Worm (Caenorhabditis elegans) whole organism, L3 larva: ENCODE data around the gene D1025.1.

Experiments used
- aly-2 ChIP-seq: fragments of 150-350 bp; optimal IDR thresholded peaks from 2 replicates; lab custom pipeline; 2014; ENCODE audit warnings: missing biosample characterization, missing genetic modification characterization
- ama-1 ChIP-seq: fragments of 150-350 bp; optimal IDR thresholded peaks from 2 replicates; lab custom pipeline; 2018
- ceh-16 ChIP-seq: sonication (generic microtip); optimal IDR thresholded peaks from 2 replicates; lab custom pipeline; 2017; ENCODE audit warnings: missing biosample characterization, missing genetic modification characterization
- ceh-28 ChIP-seq: fragments of 150-350 bp; optimal IDR thresholded peaks from 2 replicates; lab custom pipeline; 2014; ENCODE audit warnings: missing biosample characterization, missing genetic modification reagents, missing genetic modification characterization
- ceh-82 ChIP-seq: fragments of 150-350 bp; optimal IDR thresholded peaks from 2 replicates; lab custom pipeline; 2014; ENCODE audit warnings: missing biosample characterization, missing genetic modification characterization
- ceh-9 ChIP-seq: sonication (generic microtip); optimal IDR thresholded peaks from 2 replicates; lab custom pipeline; 2018; ENCODE audit warnings: missing biosample characterization, missing genetic modification characterization
- daf-12 ChIP-seq: fragments of 150-350 bp; optimal IDR thresholded peaks from 2 replicates; lab custom pipeline; 2014; ENCODE audit warnings: missing biosample characterization, missing genetic modification reagents, missing genetic modification characterization
- egl-27 ChIP-seq: sonication (generic microtip); optimal IDR thresholded peaks from 4 replicates; lab custom pipeline; 2017; ENCODE audit warnings: missing biosample characterization, missing genetic modification reagents, missing genetic modification characterization
- egl-5 ChIP-seq: fragments of 150-350 bp; optimal IDR thresholded peaks from 2 replicates; lab custom pipeline; 2017; ENCODE audit warnings: missing biosample characterization, missing genetic modification reagents, missing genetic modification characterization, inconsistent platforms
- elt-1 ChIP-seq: fragments of 150-350 bp; optimal IDR thresholded peaks from 2 replicates; lab custom pipeline; 2014; ENCODE audit warnings: missing biosample characterization, missing genetic modification characterization
- elt-2 ChIP-seq: sonication (generic microtip); optimal IDR thresholded peaks from 2 replicates; lab custom pipeline; 2016; ENCODE audit warnings: missing genetic modification reagents, mild to moderate bottlenecking, missing genetic modification characterization, missing compliant biosample characterization
- fkh-10 ChIP-seq: sonication (generic microtip); optimal IDR thresholded peaks from 2 replicates; lab custom pipeline; 2017; ENCODE audit warnings: missing biosample characterization, missing genetic modification reagents, missing genetic modification characterization
- fkh-2 ChIP-seq: fragments of 150-350 bp; optimal IDR thresholded peaks from 2 replicates; lab custom pipeline; 2014; ENCODE audit warnings: missing biosample characterization, missing genetic modification reagents, missing genetic modification characterization
- hmg-11 ChIP-seq: sonication (generic microtip); optimal IDR thresholded peaks from 2 replicates; lab custom pipeline; 2016; ENCODE audit warnings: missing genetic modification characterization, missing compliant biosample characterization
- jun-1 ChIP-seq: fragments of 150-350 bp; optimal IDR thresholded peaks from 2 replicates; lab custom pipeline; 2014; ENCODE audit warnings: missing biosample characterization, missing genetic modification reagents, missing genetic modification characterization
- lin-15B ChIP-seq: fragments of 150-350 bp; optimal IDR thresholded peaks from 2 replicates; lab custom pipeline; 2014; ENCODE audit warnings: missing biosample characterization, missing genetic modification characterization
- lin-39 ChIP-seq: fragments of 150-350 bp; optimal IDR thresholded peaks from 2 replicates; lab custom pipeline; 2018; ENCODE audit warnings: missing biosample characterization, missing genetic modification reagents, missing genetic modification characterization
- mml-1 ChIP-seq: fragments of 150-350 bp; sonication (generic microtip); optimal IDR thresholded peaks from 3 replicates; lab custom pipeline; 2014; ENCODE audit warnings: missing biosample characterization, missing genetic modification characterization
- nfya-1 ChIP-seq: sonication (generic microtip); optimal IDR thresholded peaks from 2 replicates; lab custom pipeline; 2017; ENCODE audit warnings: missing genetic modification characterization, mild to moderate bottlenecking, missing compliant biosample characterization, antibody characterized with exemption, moderate library complexity; ENCODE audit not compliant: insufficient read depth
- nhr-11 ChIP-seq: fragments of 150-350 bp; optimal IDR thresholded peaks from 2 replicates; lab custom pipeline; 2014; ENCODE audit warnings: missing biosample characterization, missing genetic modification characterization
- nhr-23 ChIP-seq: fragments of 150-350 bp; optimal IDR thresholded peaks from 2 replicates; lab custom pipeline; 2014; ENCODE audit warnings: missing biosample characterization, missing genetic modification reagents, missing genetic modification characterization
- nhr-237 ChIP-seq: fragments of 150-350 bp; optimal IDR thresholded peaks from 2 replicates; lab custom pipeline; 2014; ENCODE audit warnings: missing biosample characterization, missing genetic modification characterization
- nhr-25 ChIP-seq: sonication (generic microtip); optimal IDR thresholded peaks from 2 replicates; lab custom pipeline; 2017; ENCODE audit warnings: missing biosample characterization, missing genetic modification characterization
- nhr-43 ChIP-seq: sonication (generic microtip); optimal IDR thresholded peaks from 2 replicates; lab custom pipeline; 2016; ENCODE audit warnings: mild to moderate bottlenecking, missing genetic modification characterization, missing compliant biosample characterization; ENCODE audit not compliant: poor library complexity, severe bottlenecking
- nhr-67 ChIP-seq: fragments of 150-350 bp; optimal IDR thresholded peaks from 2 replicates; lab custom pipeline; 2014; ENCODE audit warnings: missing biosample characterization, missing genetic modification characterization
- nhr-76 ChIP-seq: fragments of 150-350 bp; sonication (generic microtip); optimal IDR thresholded peaks from 5 replicates; lab custom pipeline; 2014; ENCODE audit warnings: missing biosample characterization, missing genetic modification characterization
- pha-4 ChIP-seq: fragments of 150-350 bp; optimal IDR thresholded peaks from 2 replicates; lab custom pipeline; 2014; ENCODE audit warnings: missing biosample characterization, missing genetic modification reagents, missing genetic modification characterization
- pqm-1 ChIP-seq: fragments of 150-350 bp; optimal IDR thresholded peaks from 2 replicates; lab custom pipeline; 2017; ENCODE audit warnings: missing biosample characterization, missing genetic modification characterization, inconsistent platforms
- tbx-2 ChIP-seq: sonication (generic microtip); optimal IDR thresholded peaks from 2 replicates; lab custom pipeline; 2016; ENCODE audit warnings: mild to moderate bottlenecking, missing genetic modification characterization, missing compliant biosample characterization
- unc-39 ChIP-seq: sonication (generic microtip); optimal IDR thresholded peaks from 4 replicates; lab custom pipeline; 2017; ENCODE audit warnings: missing biosample characterization, missing genetic modification characterization
- unc-62 ChIP-seq: fragments of 150-350 bp; sonication (generic microtip); optimal IDR thresholded peaks from 4 replicates; lab custom pipeline; 2014; ENCODE audit warnings: missing biosample characterization, missing genetic modification reagents, missing genetic modification characterization
- zag-1 ChIP-seq: fragments of 150-350 bp; optimal IDR thresholded peaks from 2 replicates; lab custom pipeline; 2014; ENCODE audit warnings: missing biosample characterization, missing genetic modification characterization

Gene D1025.1

DNA sequence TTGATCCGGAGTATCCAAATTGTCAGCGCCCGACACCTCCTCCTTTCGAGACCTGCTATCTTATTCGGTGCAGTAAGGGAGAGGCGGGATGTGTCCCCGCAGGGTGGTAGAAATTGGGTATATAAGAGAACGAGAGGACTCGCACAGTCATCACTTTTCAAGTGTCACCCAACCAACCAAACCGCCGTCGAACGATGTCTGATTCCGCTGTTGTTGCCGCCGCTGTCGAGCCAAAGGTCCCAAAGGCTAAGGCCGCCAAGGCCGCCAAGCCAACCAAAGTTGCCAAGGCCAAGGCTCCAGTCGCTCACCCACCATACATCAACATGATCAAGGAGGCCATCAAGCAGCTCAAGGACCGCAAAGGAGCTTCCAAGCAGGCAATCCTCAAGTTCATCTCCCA, 30.6 kb upstream of the D1025.1 start, which contains the start of gene his-24 (continued):
- TF ChIP-seq ceh-9 (tag; lab: Kevin White, UChicago) = no peak
- TF ChIP-seq nhr-76 (tag; lab: Kevin White, UChicago) = no peak
- TF ChIP-seq fkh-10 (GFP tag; lab: Kevin White, UChicago) = no peak
- peak; percentile 38 for TF ChIP-seq ceh-82 (tag; lab: Kevin White, UChicago)
- TF ChIP-seq nhr-67 = no peak

DNA sequence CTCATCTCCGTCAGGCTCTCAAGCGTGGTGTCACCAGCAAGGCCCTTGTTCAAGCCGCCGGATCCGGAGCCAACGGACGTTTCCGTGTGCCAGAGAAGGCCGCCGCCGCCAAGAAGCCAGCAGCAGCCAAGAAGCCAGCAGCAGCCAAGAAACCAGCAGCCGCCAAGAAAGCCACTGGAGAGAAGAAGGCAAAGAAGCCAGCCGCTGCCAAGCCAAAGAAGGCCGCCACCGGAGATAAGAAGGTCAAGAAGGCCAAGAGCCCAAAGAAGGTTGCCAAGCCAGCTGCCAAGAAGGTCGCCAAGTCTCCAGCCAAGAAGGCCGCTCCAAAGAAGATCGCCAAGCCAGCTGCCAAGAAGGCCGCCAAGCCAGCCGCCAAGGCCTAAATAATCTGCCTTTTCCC, 30.1 kb upstream of the D1025.1 start:
- TF ChIP-seq unc-39 (tag; lab: Kevin White, UChicago) (no peak), tbx-2 (tag; lab: Kevin White, UChicago) (no peak)

- TF ChIP-seq lin-39 (tag; lab: Kevin White, UChicago) (peak; percentile 7), ceh-9 (tag; lab: Kevin White, UChicago) (no peak), fkh-2 (tag; lab: Kevin White, UChicago) (no peak), pha-4 (tag; lab: Kevin White, UChicago) (peak; percentile 18), nhr-25 (tag; lab: Kevin White, UChicago) (peak; percentile 5), nfya-1 (tag; lab: Kevin White, UChicago) (peak; percentile 31), elt-1 (tag; lab: Kevin White, UChicago) (peak; percentile 39), fkh-10 (GFP tag; lab: Kevin White, UChicago) (no peak), ama-1 (peak; percentile 63), hmg-11 (tag; lab: Kevin White, UChicago) (peak; percentile 41)
Observed at ce11 chrX:14491103-14491502, 29.5 kb upstream of the D1025.1 start.

- TF ChIP-seq elt-2 (no peak), lin-15B (tag; lab: Kevin White, UChicago) (no peak), nhr-237 (tag; lab: Kevin White, UChicago) (no peak), ceh-82 (tag; lab: Kevin White, UChicago) (no peak), nhr-43 (tag; lab: Kevin White, UChicago) (no peak), aly-2 (tag; lab: Kevin White, UChicago) (no peak), ceh-16 (tag; lab: Kevin White, UChicago) (no peak), egl-27 (no peak), zag-1 (tag; lab: Kevin White, UChicago) (no peak), elt-1 (tag; lab: Kevin White, UChicago) (no peak), pqm-1 (no peak), unc-62 (no peak), nfya-1 (tag; lab: Kevin White, UChicago) (no peak), ceh-9 (tag; lab: Kevin White, UChicago) (no peak), nhr-23 (no peak), unc-39 (tag; lab: Kevin White, UChicago) (no peak)
Observed at ce11 chrX:14492441-14492840, 28.1 kb upstream of the D1025.1 start.

- TF ChIP-seq ceh-16 (tag; lab: Kevin White, UChicago) = no peak
- TF ChIP-seq mml-1 (tag; lab: Kevin White, UChicago) = no peak
- peak; percentile 41 for TF ChIP-seq pha-4 (tag; lab: Kevin White, UChicago)
- TF ChIP-seq nhr-23 = no peak
- no peak for TF ChIP-seq ceh-28 (tag; lab: Kevin White, UChicago)
- TF ChIP-seq daf-12 (tag; lab: Kevin White, UChicago) = no peak
- no peak for TF ChIP-seq nhr-237 (tag; lab: Kevin White, UChicago)
- TF ChIP-seq lin-39 (tag; lab: Kevin White, UChicago) = peak; percentile 61
- TF ChIP-seq nhr-43 (tag; lab: Kevin White, UChicago) = no peak
- no peak for TF ChIP-seq egl-5 (tag; lab: Kevin White, UChicago)
- no peak for TF ChIP-seq nhr-11 (tag; lab: Kevin White, UChicago)
- no peak for TF ChIP-seq aly-2 (tag; lab: Kevin White, UChicago)
- TF ChIP-seq zag-1 (tag; lab: Kevin White, UChicago) = no peak
- no peak for TF ChIP-seq elt-1 (tag; lab: Kevin White, UChicago)
- peak; percentile 9 for TF ChIP-seq nfya-1 (tag; lab: Kevin White, UChicago)
- no peak for TF ChIP-seq elt-2
- no peak for TF ChIP-seq jun-1 (tag; lab: Kevin White, UChicago)
Observed at ce11 chrX:14495075-14495474, 25.5 kb upstream of the D1025.1 start.
